Worm (Caenorhabditis elegans) whole organism, mixed stage, embryonic: Measurements from ENCODE around the gene B0410.1.

Source experiments
- M03D4.4 ChIP-seq: sonication (generic microtip); optimal IDR thresholded peaks from 2 replicates; lab custom pipeline; 2017; ENCODE audit warnings: mild to moderate bottlenecking, missing genetic modification characterization, missing compliant biosample characterization
- blmp-1 ChIP-seq: fragments of 150-350 bp; optimal IDR thresholded peaks from 2 replicates; lab custom pipeline; 2014; ENCODE audit warnings: missing biosample characterization, missing genetic modification characterization
- ceh-39 ChIP-seq: fragments of 150-350 bp; optimal IDR thresholded peaks from 2 replicates; lab custom pipeline; 2014; ENCODE audit warnings: missing biosample characterization, missing genetic modification characterization
- ceh-43 ChIP-seq: fragments of 200-800 bp; sonication (Bioruptor generic); optimal IDR thresholded peaks from 2 replicates; lab custom pipeline; 2018; ENCODE audit warnings: mild to moderate bottlenecking, missing genetic modification characterization, moderate library complexity, missing compliant biosample characterization
- ceh-83 ChIP-seq: fragments of 200-800 bp; sonication (Bioruptor generic); optimal IDR thresholded peaks from 2 replicates; lab custom pipeline; 2018; ENCODE audit warnings: mild to moderate bottlenecking, missing genetic modification characterization, missing compliant biosample characterization
- ces-1 ChIP-seq: fragments of 150-350 bp; optimal IDR thresholded peaks from 2 replicates; lab custom pipeline; 2014; ENCODE audit warnings: missing biosample characterization, missing genetic modification reagents, missing genetic modification characterization
- cnd-1 ChIP-seq: fragments of 200-800 bp; sonication (Bioruptor generic); optimal IDR thresholded peaks from 2 replicates; lab custom pipeline; 2018; ENCODE audit warnings: mild to moderate bottlenecking, missing genetic modification characterization, missing compliant biosample characterization
- drap-1 ChIP-seq: fragments of 200-800 bp; sonication (Bioruptor generic); optimal IDR thresholded peaks from 3 replicates; lab custom pipeline; 2018; ENCODE audit warnings: mild to moderate bottlenecking, missing genetic modification characterization, missing compliant biosample characterization
- elt-1 ChIP-seq: sonication (generic microtip); optimal IDR thresholded peaks from 2 replicates; lab custom pipeline; 2017; ENCODE audit warnings: missing genetic modification characterization, mild to moderate bottlenecking, missing compliant biosample characterization, antibody characterized with exemption, moderate library complexity, borderline replicate concordance; ENCODE audit not compliant: insufficient read depth
- elt-3 ChIP-seq: fragments of 150-350 bp; optimal IDR thresholded peaks from 2 replicates; lab custom pipeline; 2014; ENCODE audit warnings: missing biosample characterization, missing genetic modification characterization
- hlh-1 ChIP-seq: fragments of 150-350 bp; optimal IDR thresholded peaks from 2 replicates; lab custom pipeline; 2014; ENCODE audit warnings: missing biosample characterization, missing genetic modification reagents, missing genetic modification characterization
- lin-32 ChIP-seq: fragments of 200-800 bp; sonication (Bioruptor generic); optimal IDR thresholded peaks from 2 replicates; lab custom pipeline; 2018; ENCODE audit warnings: mild to moderate bottlenecking, missing genetic modification characterization, missing compliant biosample characterization
- lsy-2 ChIP-seq: fragments of 150-350 bp; optimal IDR thresholded peaks from 2 replicates; lab custom pipeline; 2014; ENCODE audit warnings: missing biosample characterization, missing genetic modification characterization
- mab-5 ChIP-seq: fragments of 150-350 bp; optimal IDR thresholded peaks from 2 replicates; lab custom pipeline; 2014; ENCODE audit warnings: missing biosample characterization, missing genetic modification characterization
- mep-1 ChIP-seq: fragments of 150-350 bp; optimal IDR thresholded peaks from 2 replicates; lab custom pipeline; 2017; ENCODE audit warnings: missing biosample characterization, missing genetic modification reagents, missing genetic modification characterization, inconsistent platforms
- mls-2 ChIP-seq: sonication (generic microtip); optimal IDR thresholded peaks from 2 replicates; lab custom pipeline; 2016; ENCODE audit warnings: mild to moderate bottlenecking, missing genetic modification characterization, moderate library complexity, missing compliant biosample characterization
- nhr-12 ChIP-seq: fragments of 150-350 bp; optimal IDR thresholded peaks from 2 replicates; lab custom pipeline; 2014; ENCODE audit warnings: missing biosample characterization, missing genetic modification characterization
- nhr-2 ChIP-seq: fragments of 150-350 bp; optimal IDR thresholded peaks from 2 replicates; lab custom pipeline; 2014; ENCODE audit warnings: missing biosample characterization, missing genetic modification characterization
- nhr-237 ChIP-seq: fragments of 150-350 bp; optimal IDR thresholded peaks from 2 replicates; lab custom pipeline; 2014; ENCODE audit warnings: missing biosample characterization, missing genetic modification characterization
- pha-4 ChIP-seq: fragments of 150-350 bp; optimal IDR thresholded peaks from 2 replicates; lab custom pipeline; 2018; ENCODE audit warnings: missing biosample characterization, missing genetic modification reagents, missing genetic modification characterization
- sem-2 ChIP-seq: fragments of 200-800 bp; sonication (Bioruptor generic); optimal IDR thresholded peaks from 2 replicates; lab custom pipeline; 2018; ENCODE audit warnings: mild to moderate bottlenecking, missing genetic modification characterization, missing compliant biosample characterization
- snpc-4 ChIP-seq: fragments of 150-350 bp; optimal IDR thresholded peaks from 2 replicates; lab custom pipeline; 2014; ENCODE audit warnings: missing biosample characterization, missing genetic modification characterization
- sptf-1 ChIP-seq: sonication (generic microtip); optimal IDR thresholded peaks from 2 replicates; lab custom pipeline; 2017; ENCODE audit warnings: mild to moderate bottlenecking, missing genetic modification characterization, moderate library complexity, missing compliant biosample characterization
- tbx-8 ChIP-seq: fragments of 200-800 bp; sonication (Bioruptor generic); optimal IDR thresholded peaks from 2 replicates; lab custom pipeline; 2018; ENCODE audit warnings: mild to moderate bottlenecking, missing genetic modification characterization, moderate library complexity, missing compliant biosample characterization
- unc-120 ChIP-seq: sonication (generic microtip); optimal IDR thresholded peaks from 2 replicates; lab custom pipeline; 2017; ENCODE audit warnings: missing genetic modification characterization, missing compliant biosample characterization; ENCODE audit not compliant: poor library complexity, severe bottlenecking
- unc-39 ChIP-seq: fragments of 150-350 bp; optimal IDR thresholded peaks from 2 replicates; lab custom pipeline; 2014; ENCODE audit warnings: missing biosample characterization, missing genetic modification characterization
- unc-62 ChIP-seq: fragments of 150-350 bp; optimal IDR thresholded peaks from 2 replicates; lab custom pipeline; 2014; ENCODE audit warnings: missing biosample characterization, missing genetic modification reagents, missing genetic modification characterization
- zip-8 ChIP-seq: fragments of 150-350 bp; optimal IDR thresholded peaks from 2 replicates; lab custom pipeline; 2014; ENCODE audit warnings: missing biosample characterization, missing genetic modification characterization

Gene B0410.1

ce11 chrX:2921737-2922136, 27.4 kb downstream of the B0410.1 start:
- TF ChIP-seq unc-120 (tag; lab: Kevin White, UChicago): no peak
- no peak for TF ChIP-seq mep-1 (tag; lab: Kevin White, UChicago)
- TF ChIP-seq nhr-2 (tag; lab: Kevin White, UChicago): peak; percentile 6
- TF ChIP-seq tbx-8 (GFP tag; lab: Kevin White, UChicago): no peak
- TF ChIP-seq lin-32 (GFP tag; lab: Kevin White, UChicago): no peak
- TF ChIP-seq ceh-83: no peak
- TF ChIP-seq elt-3 (tag; lab: Kevin White, UChicago): no peak
- TF ChIP-seq unc-39 (tag; lab: Kevin White, UChicago): no peak
- TF ChIP-seq nhr-237 (tag; lab: Kevin White, UChicago): no peak
- TF ChIP-seq ces-1 (GFP tag; lab: Kevin White, UChicago): peak; percentile 92
- no peak for TF ChIP-seq ceh-43 (GFP tag; lab: Kevin White, UChicago)
- no peak for TF ChIP-seq cnd-1 (tag; lab: Kevin White, UChicago)
- no peak for TF ChIP-seq mab-5

ce11 chrX:2922602-2923203, 28.3 kb downstream of the B0410.1 start:
- TF ChIP-seq ces-1 (GFP tag; lab: Kevin White, UChicago): peak; percentile 93
- peak; percentile 57 for TF ChIP-seq nhr-2 (tag; lab: Kevin White, UChicago)
- TF ChIP-seq nhr-12: no peak

- TF ChIP-seq mls-2 (tag; lab: Kevin White, UChicago) (no peak), tbx-8 (GFP tag; lab: Kevin White, UChicago) (no peak), unc-39 (tag; lab: Kevin White, UChicago) (no peak), sptf-1 (tag; lab: Kevin White, UChicago) (no peak), hlh-1 (tag; lab: Kevin White, UChicago) (no peak), snpc-4 (no peak), lsy-2 (no peak), sem-2 (GFP tag; lab: Kevin White, UChicago) (no peak), mab-5 (no peak), nhr-237 (tag; lab: Kevin White, UChicago) (no peak), M03D4.4 (tag; lab: Kevin White, UChicago) (no peak), ceh-39 (tag; lab: Kevin White, UChicago) (no peak), nhr-2 (tag; lab: Kevin White, UChicago) (no peak), elt-3 (tag; lab: Kevin White, UChicago) (no peak), blmp-1 (tag; lab: Kevin White, UChicago) (no peak), unc-62 (GFP tag; lab: Kevin White, UChicago) (no peak), drap-1 (GFP tag; lab: Kevin White, UChicago) (no peak), pha-4 (tag; lab: Kevin White, UChicago) (no peak), zip-8 (tag; lab: Kevin White, UChicago) (no peak), ceh-43 (GFP tag; lab: Kevin White, UChicago) (no peak)
Observed at ce11 chrX:2923888-2924287, 29.5 kb downstream of the B0410.1 start, which contains the start of gene hst-3.2. hst-3.2 (minus strand) TSS chrX:2923988.

- peak; percentile 91 for TF ChIP-seq ces-1 (GFP tag; lab: Kevin White, UChicago)
- TF ChIP-seq sem-2 (GFP tag; lab: Kevin White, UChicago): no peak
Observed at ce11 chrX:2924438-2924837, 30.1 kb downstream of the B0410.1 start.

- TF ChIP-seq nhr-12 (no peak), ces-1 (GFP tag; lab: Kevin White, UChicago) (peak; percentile 90)
Observed at ce11 chrX:2925950-2926349, 31.6 kb downstream of the B0410.1 start.

ce11 chrX:2927576-2927975, 33.2 kb downstream of the B0410.1 start:
- peak; percentile 68 for TF ChIP-seq ces-1 (GFP tag; lab: Kevin White, UChicago)
- TF ChIP-seq ceh-43 (GFP tag; lab: Kevin White, UChicago): no peak
- TF ChIP-seq, all 35 proteins: peak for 1

ce11 chrX:2928089-2928488, 33.7 kb downstream of the B0410.1 start:
- TF ChIP-seq elt-1 (tag; lab: Kevin White, UChicago) (peak; percentile 51), snpc-4 (no peak), unc-62 (GFP tag; lab: Kevin White, UChicago) (peak; percentile 50)
